Worm (Caenorhabditis elegans): Measurements from ENCODE around the gene gadr-4.

Gene gadr-4

DNA sequence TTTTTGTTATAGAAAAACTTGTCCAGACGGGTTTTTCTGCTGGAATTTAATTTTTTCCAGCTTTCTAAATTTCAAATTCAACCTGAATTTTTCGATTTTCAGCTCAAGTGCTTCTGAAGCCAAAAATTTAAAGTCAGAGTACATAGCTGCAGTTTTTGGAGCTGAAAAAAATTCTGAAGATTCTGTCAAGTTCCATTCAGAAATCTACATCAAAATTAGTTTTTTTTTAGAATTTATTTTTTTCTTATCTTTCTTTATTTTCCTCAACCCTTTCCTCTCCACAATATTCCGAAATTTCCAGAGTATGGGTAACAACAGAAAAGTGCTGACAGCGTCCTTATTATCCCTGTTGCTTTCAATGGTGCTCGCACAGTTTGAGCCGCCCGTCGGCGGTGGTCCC, 34.1 kb downstream of the gadr-4 start, which contains the start of gene K07D4.9:
Gene K07D4.9, plus strand, starts transcription at position 301 of the 400 bp plus-strand sequence.
- TF ChIP-seq hsf-1 (GFP tag; IDR thresholded peaks at IDR 0.05) = no peak
- no peak for TF ChIP-seq attf-3 (GFP tag; conservative IDR thresholded peaks at IDR 0.05)
- no peak for TF ChIP-seq F52B5.7 (tag; optimal IDR thresholded peaks at IDR 0.05)
- no peak for TF ChIP-seq K12H6.12 (tag; optimal IDR thresholded peaks at IDR 0.05)
- no peak for TF ChIP-seq ekl-4 (GFP tag; IDR thresholded peaks at IDR 0.05)

DNA sequence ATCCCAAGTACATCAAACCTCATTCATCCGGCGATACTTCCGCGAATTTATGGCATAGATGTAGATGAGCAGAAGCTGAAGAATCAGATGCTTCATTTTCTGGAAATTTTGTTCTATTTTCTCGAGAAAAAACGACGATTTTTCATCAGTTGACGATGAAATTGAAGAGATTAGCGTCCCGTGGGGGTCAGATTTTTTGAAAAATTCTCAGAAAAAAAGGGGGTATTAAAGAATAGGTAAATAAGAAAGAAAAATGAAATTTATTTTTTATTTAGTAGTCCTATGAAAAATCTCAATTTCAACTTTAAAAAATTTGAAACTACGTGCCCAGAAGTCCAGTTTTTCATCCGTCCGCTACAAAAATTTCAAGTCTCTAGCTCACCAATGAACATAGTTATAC, 36.9 kb downstream of the gadr-4 start, which contains the start of gene K07D4.5:
Gene K07D4.5, minus strand, starts transcription at position 101 of the 400 bp plus-strand sequence.
- no peak for TF ChIP-seq bed-1 (GFP tag; IDR thresholded peaks at IDR 0.05)

DNA sequence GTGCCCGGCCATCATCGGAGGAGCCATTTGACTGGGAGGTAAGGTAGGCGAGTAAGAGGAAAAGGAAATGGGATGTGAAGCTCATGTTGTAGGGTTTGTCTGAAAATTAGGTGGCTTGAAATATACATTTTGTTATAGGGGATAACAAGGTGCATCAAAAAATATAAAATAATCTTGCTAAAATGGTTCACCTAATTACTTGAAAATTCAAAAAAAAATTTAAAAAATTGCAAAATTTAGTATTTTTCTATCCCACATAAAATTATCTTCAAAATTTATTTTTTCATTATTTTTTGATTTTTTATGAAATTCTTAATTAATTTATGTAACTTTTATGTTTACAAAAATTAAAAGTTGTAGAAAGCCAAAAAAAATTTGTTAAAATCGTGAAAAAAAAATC, 43.8 kb downstream of the gadr-4 start, which contains the start of gene K07D4.6:
Gene K07D4.6, minus strand, starts transcription at position 101 of the 400 bp plus-strand sequence.
- TF ChIP-seq lag-1 (GFP tag; IDR thresholded peaks at IDR 0.05) (no peak), F39B2.1 (GFP tag; IDR thresholded peaks at IDR 0.05) (no peak)

DNA sequence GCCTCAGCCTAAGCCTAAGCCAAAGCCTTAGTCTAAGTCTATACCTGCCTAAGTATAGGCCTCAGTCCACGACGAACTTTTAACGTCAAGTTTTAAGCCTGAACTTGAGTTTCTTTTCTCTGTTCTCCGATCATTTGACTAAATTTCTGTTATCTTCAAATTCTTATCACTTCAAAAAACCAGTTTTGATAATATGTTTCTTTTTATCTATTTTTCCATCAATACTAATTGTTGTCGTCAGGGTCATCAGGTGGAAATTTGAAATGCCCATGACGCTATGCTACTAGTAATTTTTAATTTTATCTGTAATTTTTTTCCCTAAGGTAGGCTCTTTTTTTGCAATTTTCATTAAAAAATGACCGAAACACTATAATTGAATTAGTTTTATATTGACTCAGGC, 50.9 kb downstream of the gadr-4 start:
- no peak for TF ChIP-seq Y53F4B.3 (GFP tag; IDR thresholded peaks at IDR 0.05)
- TF ChIP-seq zfh-2 (GFP tag; conservative IDR thresholded peaks at IDR 0.05) = no peak

Measured in whole organism, young adult.